Worm (Caenorhabditis elegans) whole organism, midembryonic: Measurements from ENCODE around the gene T16G1.2.

Experiments
- cog-1 ChIP-seq: sonication (generic microtip); optimal IDR thresholded peaks from 2 replicates; lab custom pipeline; 2016; ENCODE audit warnings: missing genetic modification characterization, missing compliant biosample characterization
- flt-1 ChIP-seq: fragments of 200-800 bp; sonication (Bioruptor generic); IDR thresholded peaks from 2 replicates; pipeline ENCODE4 v1.3.6; 2022; ENCODE audit warnings: missing genetic modification characterization, missing compliant biosample characterization
- klf-2 ChIP-seq: fragments of 200-800 bp; sonication (Bioruptor generic); conservative IDR thresholded peaks from 2 replicates; pipeline ENCODE4 v1.3.6; 2022; ENCODE audit warnings: missing genetic modification reagents, missing genetic modification characterization, missing compliant biosample characterization
- ztf-23 ChIP-seq: fragments of 200-800 bp; sonication (Bioruptor generic); IDR thresholded peaks from 2 replicates; pipeline ENCODE4 v1.3.6; 2022; ENCODE audit warnings: missing genetic modification reagents, missing genetic modification characterization, missing compliant biosample characterization
- ztf-29 ChIP-seq: fragments of 200-800 bp; sonication (Bioruptor generic); IDR thresholded peaks from 2 replicates; pipeline ENCODE4 v1.3.6; 2022; ENCODE audit warnings: missing genetic modification reagents, missing genetic modification characterization, missing compliant biosample characterization

DNA sequence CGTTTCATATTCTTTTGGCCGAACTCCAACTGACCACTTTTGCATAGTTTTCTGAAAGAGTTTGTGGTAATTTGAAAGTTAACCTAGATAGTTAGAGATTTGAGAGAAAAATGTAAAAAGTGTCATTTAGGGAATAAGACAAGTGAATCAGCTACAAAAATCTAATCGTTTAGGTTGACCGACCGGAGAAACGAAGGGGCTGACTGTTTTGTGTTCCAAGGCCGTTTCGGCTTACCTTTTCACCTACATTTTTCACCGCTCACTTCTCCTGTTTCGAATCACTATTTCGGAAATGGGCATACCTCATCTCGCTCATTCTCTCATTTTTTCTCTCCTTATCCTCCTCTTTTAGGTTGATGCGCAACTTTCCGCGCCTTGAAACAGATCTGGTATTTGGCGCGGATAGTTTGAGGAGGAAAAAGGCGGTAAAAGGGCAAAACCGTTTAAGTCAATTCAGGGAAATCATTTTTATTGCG is 31.8 kb downstream of the T16G1.2 start, which contains the start of gene mpst-7:
- TF ChIP-seq flt-1 (GFP tag; lab: Robert Waterston, UW) (no peak), ztf-23 (GFP tag; lab: Robert Waterston, UW) (no peak), klf-2 (GFP tag; lab: Robert Waterston, UW) (no peak), ztf-29 (no peak), cog-1 (tag; lab: Kevin White, UChicago) (no peak)
